Fruit fly (Drosophila melanogaster): ENCODE results near the gene CG31862.

The CG31862 gene

DNA sequence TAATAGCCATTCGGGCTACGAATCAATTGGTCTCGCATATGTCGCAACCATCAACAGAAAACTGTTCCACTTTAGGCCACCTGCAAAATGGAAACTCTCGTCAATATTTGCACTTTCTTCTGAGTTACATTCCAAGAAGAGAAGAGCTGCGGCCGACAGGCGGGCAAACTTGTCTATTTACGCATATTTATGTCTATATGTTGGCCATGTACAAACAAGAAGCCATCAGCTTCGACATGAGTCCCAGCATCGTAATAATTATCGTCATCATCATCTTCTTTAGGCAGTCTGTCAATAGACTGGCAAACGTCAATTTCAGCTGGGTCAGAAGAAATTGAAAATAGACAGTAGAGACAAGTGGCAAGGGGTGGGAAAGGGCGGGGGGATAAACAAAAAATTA, 33.1 kb downstream of the CG31862 start (continued):
- TF ChIP-seq CG13123 (GFP tag; optimal IDR thresholded peaks at IDR 0.05) (peak; percentile 36), Bdp1 (GFP tag; optimal IDR thresholded peaks at IDR 0.05) (peak; percentile 54), gcm2 (GFP tag; optimal IDR thresholded peaks at IDR 0.05) (no peak), CG11504 (tag; optimal IDR thresholded peaks at IDR 0.05) (peak; percentile 54), pnt (GFP tag; optimal IDR thresholded peaks at IDR 0.05) (peak; percentile 45), CG31441 (GFP tag; IDR thresholded peaks at IDR 0.05) (peak; percentile 41; the same call in 1 of the 2 replicates), Eip74EF (GFP tag; optimal IDR thresholded peaks at IDR 0.05) (peak in 1 of 2 experiments; percentile 30), her (GFP tag; optimal IDR thresholded peaks at IDR 0.05) (peak; percentile 20), CG7372 (GFP tag; IDR thresholded peaks at IDR 0.05) (no peak), klu (GFP tag; IDR thresholded peaks at IDR 0.05) (no peak), sc (optimal IDR thresholded peaks at IDR 0.05) (no peak), sc (GFP tag; optimal IDR thresholded peaks at IDR 0.05) (peak; percentile 83), dimm (GFP tag; IDR thresholded peaks at IDR 0.05) (no peak), CG11723 (GFP tag; optimal IDR thresholded peaks at IDR 0.05) (peak; percentile 65), CG15696 (tag; optimal IDR thresholded peaks at IDR 0.05) (peak; percentile 33), hth (optimal IDR thresholded peaks at IDR 0.05) (no peak), CG12104 (GFP tag; optimal IDR thresholded peaks at IDR 0.05) (peak; percentile 40), shn (GFP tag; optimal IDR thresholded peaks at IDR 0.05) (no peak), sna (GFP tag; IDR thresholded peaks at IDR 0.05; ENCODE audit: partially characterized antibody) (no peak), gcm (GFP tag; optimal IDR thresholded peaks at IDR 0.05) (peak; percentile 41), CG3407 (GFP tag; optimal IDR thresholded peaks at IDR 0.05) (peak; percentile 91), sens-2 (GFP tag; IDR thresholded peaks at IDR 0.05) (0 out of 2 replicates have a peak, but pooled peaks have one; percentile 18), CG18262 (tag; optimal IDR thresholded peaks at IDR 0.05) (peak; percentile 52), CG2129 (GFP tag; IDR thresholded peaks at IDR 0.05; ENCODE audit: partially characterized antibody) (no peak), CG1832 (GFP tag; optimal IDR thresholded peaks at IDR 0.05) (no peak), CG8478 (optimal IDR thresholded peaks at IDR 0.05) (no peak), toy (GFP tag; IDR thresholded peaks at IDR 0.05) (no peak), Nf-YC (tag; optimal IDR thresholded peaks at IDR 0.05) (no peak), ERR (GFP tag; optimal IDR thresholded peaks at IDR 0.05) (no peak), gsb-n (tag; optimal IDR thresholded peaks at IDR 0.05) (peak; percentile 74), CG2116 (GFP tag; optimal IDR thresholded peaks at IDR 0.05) (peak; percentile 27), CG6654 (GFP tag; optimal IDR thresholded peaks at IDR 0.05) (peak; percentile 42), CG1792 (GFP tag; optimal IDR thresholded peaks at IDR 0.05) (no peak), CG4282 (GFP tag; optimal IDR thresholded peaks at IDR 0.05) (no peak), CG4730 (GFP tag; IDR thresholded peaks at IDR 0.05) (peak; percentile 7; the same call in 1 of the 2 replicates), CG1602 (GFP tag; optimal IDR thresholded peaks at IDR 0.05) (peak; percentile 35), MBD-R2 (GFP tag; IDR thresholded peaks at IDR 0.05) (no peak), B-H1 (GFP tag; IDR thresholded peaks at IDR 0.05) (no peak; the same call in 2 of the 3 replicates), CG6765 (GFP tag; optimal IDR thresholded peaks at IDR 0.05) (peak; percentile 11), CG10462 (GFP tag; optimal IDR thresholded peaks at IDR 0.05) (no peak), phol (tag; optimal IDR thresholded peaks at IDR 0.05) (no peak), CG8089 (GFP tag; optimal IDR thresholded peaks at IDR 0.05) (peak; percentile 34), CG2202 (tag; optimal IDR thresholded peaks at IDR 0.05) (peak; percentile 80), CG17612 (GFP tag; IDR thresholded peaks at IDR 0.05) (0 out of 2 replicates have a peak, but pooled peaks have one; percentile 26), CG12744 (GFP tag; optimal IDR thresholded peaks at IDR 0.05) (no peak), Rfx (GFP tag; IDR thresholded peaks at IDR 0.05) (peak; percentile 30; the same call in 1 of the 2 replicates), CG15514 (GFP tag; optimal IDR thresholded peaks at IDR 0.05) (peak; percentile 11), D (optimal IDR thresholded peaks at IDR 0.05) (no peak), D (GFP tag; optimal IDR thresholded peaks at IDR 0.05) (peak; percentile 79), org-1 (GFP tag; optimal IDR thresholded peaks at IDR 0.05) (peak; percentile 65), CG13296 (GFP tag; optimal IDR thresholded peaks at IDR 0.05) (peak; percentile 30), CG2199 (GFP tag; IDR thresholded peaks at IDR 0.05) (no peak), Usf (GFP tag; optimal IDR thresholded peaks at IDR 0.05) (no peak)
